Worm (Caenorhabditis elegans) whole organism, midembryonic: ENCODE results near the gene W06H8.6.

Source experiments
- T22C8.4 ChIP-seq: fragments of 200-800 bp; sonication (Bioruptor generic); IDR thresholded peaks from 2 replicates; pipeline ENCODE4 v1.3.6; 2022; ENCODE audit warnings: missing genetic modification characterization, missing compliant biosample characterization
- cog-1 ChIP-seq: sonication (generic microtip); optimal IDR thresholded peaks from 2 replicates; lab custom pipeline; 2016; ENCODE audit warnings: missing genetic modification characterization, missing compliant biosample characterization
- klf-2 ChIP-seq: fragments of 200-800 bp; sonication (Bioruptor generic); conservative IDR thresholded peaks from 2 replicates; pipeline ENCODE4 v1.3.6; 2022; ENCODE audit warnings: missing genetic modification reagents, missing genetic modification characterization, missing compliant biosample characterization
- med-1 ChIP-seq: sonication (generic microtip); optimal IDR thresholded peaks from 2 replicates; lab custom pipeline; 2017; ENCODE audit warnings: missing genetic modification characterization, mild to moderate bottlenecking, missing compliant biosample characterization, antibody characterized with exemption, missing genetic modification reagents; ENCODE audit not compliant: insufficient read depth
- tab-1 ChIP-seq: fragments of 200-800 bp; sonication (Bioruptor generic); IDR thresholded peaks from 2 replicates; pipeline ENCODE4 v1.3.6; 2022; ENCODE audit warnings: missing genetic modification characterization, missing compliant biosample characterization

- no peak for TF ChIP-seq med-1 (GFP tag; lab: Kevin White, UChicago)
- TF ChIP-seq T22C8.4 = no peak
- no peak for TF ChIP-seq klf-2 (GFP tag; lab: Robert Waterston, UW)
- no peak for TF ChIP-seq cog-1 (tag; lab: Kevin White, UChicago)
- no peak for TF ChIP-seq tab-1 (GFP tag; lab: Robert Waterston, UW)
Observed at ce11 chrV:6259139-6259538, 32.3 kb upstream of the W06H8.6 start, which contains the start of gene K08B12.1.
